Worm (Caenorhabditis elegans) whole organism, L2 larva: ENCODE measurements around the gene K03H1.13.

Experiments
- C34F6.9 ChIP-seq: fragments of 150-350 bp; optimal IDR thresholded peaks from 2 replicates; lab custom pipeline; 2014; ENCODE audit warnings: missing biosample characterization, missing genetic modification characterization
- F13H6.1 ChIP-seq: sonication (generic microtip); optimal IDR thresholded peaks from 2 replicates; lab custom pipeline; 2016; ENCODE audit warnings: missing genetic modification characterization, missing compliant biosample characterization
- R02D3.7 ChIP-seq: fragments of 150-350 bp; optimal IDR thresholded peaks from 2 replicates; lab custom pipeline; 2014; ENCODE audit warnings: missing biosample characterization, missing genetic modification characterization
- Y55F3AM.14 ChIP-seq: fragments of 200-800 bp; sonication (Bioruptor generic); optimal IDR thresholded peaks from 2 replicates; lab custom pipeline; 2018; ENCODE audit warnings: mild to moderate bottlenecking, missing genetic modification characterization, missing compliant biosample characterization
- alr-1 ChIP-seq: fragments of 150-350 bp; optimal IDR thresholded peaks from 2 replicates; lab custom pipeline; 2014; ENCODE audit warnings: missing biosample characterization, missing genetic modification characterization
- ama-1 ChIP-seq: fragments of 150-350 bp; optimal IDR thresholded peaks from 2 replicates; lab custom pipeline; 2018; ENCODE audit warnings: inconsistent platforms
- blmp-1 ChIP-seq: sonication (generic microtip); optimal IDR thresholded peaks from 2 replicates; lab custom pipeline; 2017; ENCODE audit warnings: missing genetic modification characterization, mild to moderate bottlenecking, missing compliant biosample characterization, antibody characterized with exemption, moderate library complexity; ENCODE audit not compliant: insufficient read depth
- crh-2 ChIP-seq: sonication (generic microtip); optimal IDR thresholded peaks from 2 replicates; lab custom pipeline; 2017; ENCODE audit warnings: missing biosample characterization, missing genetic modification characterization
- egl-27 ChIP-seq: sonication (generic microtip); optimal IDR thresholded peaks from 3 replicates; lab custom pipeline; 2017; ENCODE audit warnings: missing biosample characterization, missing genetic modification reagents, missing genetic modification characterization
- elt-3 ChIP-seq: sonication (generic microtip); optimal IDR thresholded peaks from 2 replicates; lab custom pipeline; 2017; ENCODE audit warnings: missing biosample characterization, missing genetic modification characterization
- fos-1 ChIP-seq: fragments of 150-350 bp; optimal IDR thresholded peaks from 2 replicates; lab custom pipeline; 2014; ENCODE audit warnings: missing biosample characterization, missing genetic modification characterization
- gmeb-1 ChIP-seq: fragments of 150-350 bp; optimal IDR thresholded peaks from 2 replicates; lab custom pipeline; 2014; ENCODE audit warnings: missing biosample characterization, missing genetic modification characterization
- lsy-2 ChIP-seq, 2 experiments: fragments of 150-350 bp in 1 of 2; sonication (generic microtip) in 1 of 2; optimal IDR thresholded peaks; 2 replicates each; lab custom pipeline; 2014 to 2017; ENCODE audit warnings: missing biosample characterization in 2 of 2, missing genetic modification characterization in 2 of 2
- mab-5 ChIP-seq: fragments of 150-350 bp; optimal IDR thresholded peaks from 2 replicates; lab custom pipeline; 2014; ENCODE audit warnings: missing biosample characterization, missing genetic modification characterization
- mdl-1 ChIP-seq, 2 experiments: fragments of 150-350 bp in 1 of 2; sonication (generic microtip) in 1 of 2; optimal IDR thresholded peaks; 2 replicates each; lab custom pipeline; 2017; ENCODE audit warnings: missing biosample characterization in 2 of 2, missing genetic modification characterization in 2 of 2
- nhr-129 ChIP-seq: fragments of 150-350 bp; optimal IDR thresholded peaks from 2 replicates; lab custom pipeline; 2014; ENCODE audit warnings: missing biosample characterization, missing genetic modification characterization
- nhr-21 ChIP-seq: fragments of 150-350 bp; optimal IDR thresholded peaks from 2 replicates; lab custom pipeline; 2014; ENCODE audit warnings: missing biosample characterization, missing genetic modification characterization
- nhr-237 ChIP-seq: fragments of 150-350 bp; optimal IDR thresholded peaks from 2 replicates; lab custom pipeline; 2014; ENCODE audit warnings: missing biosample characterization, missing genetic modification characterization
- nhr-25 ChIP-seq: fragments of 150-350 bp; sonication (generic microtip); optimal IDR thresholded peaks from 3 replicates; lab custom pipeline; 2014; ENCODE audit warnings: missing biosample characterization, missing genetic modification characterization
- nhr-6 ChIP-seq: fragments of 150-350 bp; optimal IDR thresholded peaks from 2 replicates; lab custom pipeline; 2014; ENCODE audit warnings: missing biosample characterization, missing genetic modification characterization
- sma-3 ChIP-seq: sonication (generic microtip); optimal IDR thresholded peaks from 2 replicates; lab custom pipeline; 2016; ENCODE audit warnings: missing genetic modification reagents, missing genetic modification characterization, missing compliant biosample characterization
- sma-9 ChIP-seq, 2 experiments: fragments of 150-350 bp in 1 of 2; sonication (generic microtip) in 1 of 2; optimal IDR thresholded peaks; 2 replicates each; lab custom pipeline; 2014 to 2016; ENCODE audit warnings: missing genetic modification characterization in 2 of 2, mild to moderate bottlenecking in 1 of 2, missing biosample characterization in 1 of 2, missing compliant biosample characterization in 1 of 2, missing genetic modification reagents in 1 of 2, moderate library complexity in 1 of 2
- snpc-4 ChIP-seq: fragments of 150-350 bp; optimal IDR thresholded peaks from 2 replicates; lab custom pipeline; 2014; ENCODE audit warnings: missing biosample characterization, missing genetic modification characterization
- unc-55 ChIP-seq: fragments of 150-350 bp; sonication (generic microtip); optimal IDR thresholded peaks from 3 replicates; lab custom pipeline; 2014; ENCODE audit warnings: missing biosample characterization, missing genetic modification reagents, missing genetic modification characterization
- zag-1 ChIP-seq: fragments of 150-350 bp; optimal IDR thresholded peaks from 2 replicates; lab custom pipeline; 2014; ENCODE audit warnings: missing biosample characterization, missing genetic modification characterization
- ztf-1 ChIP-seq: fragments of 200-800 bp; sonication (Bioruptor generic); conservative IDR thresholded peaks from 2 replicates; pipeline ENCODE4 v1.3.6; 2022; ENCODE audit warnings: missing genetic modification characterization, missing compliant biosample characterization
- ztf-4 ChIP-seq: fragments of 150-350 bp; optimal IDR thresholded peaks from 2 replicates; lab custom pipeline; 2014; ENCODE audit warnings: missing biosample characterization, missing genetic modification characterization

K03H1.13 gene

DNA sequence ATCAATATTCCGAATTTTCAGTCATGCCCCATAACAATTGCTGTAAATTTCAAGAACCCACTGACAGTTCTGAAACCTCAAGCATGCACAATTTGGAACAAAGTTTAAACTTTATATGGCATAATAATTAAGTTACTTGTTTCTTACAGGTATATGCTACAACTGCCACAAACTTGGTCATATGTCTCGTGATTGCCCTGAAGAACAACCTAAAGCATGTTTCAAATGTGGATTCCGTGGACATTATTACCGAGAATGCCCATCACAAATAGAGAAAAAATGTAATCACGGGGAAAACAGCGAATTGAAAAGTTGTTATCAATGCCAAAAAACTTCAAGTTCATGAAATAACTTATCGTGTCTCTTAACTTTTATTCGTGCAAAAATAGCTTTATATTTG is 37.1 kb downstream of the K03H1.13 start:
- no peak for TF ChIP-seq zag-1 (tag; lab: Kevin White, UChicago)
- TF ChIP-seq snpc-4 (tag; lab: Kevin White, UChicago), result no peak
- no peak for TF ChIP-seq elt-3 (tag; lab: Kevin White, UChicago)
- TF ChIP-seq alr-1 (tag; lab: Kevin White, UChicago), result no peak
- TF ChIP-seq nhr-237 (tag; lab: Kevin White, UChicago), result no peak
- no peak for TF ChIP-seq F13H6.1 (tag; lab: Kevin White, UChicago)
- TF ChIP-seq lsy-2 (tag; optimal IDR thresholded peaks at IDR 0.05; lab: Kevin White, UChicago), result no peak
- TF ChIP-seq, all 48 proteins: peak for 0

DNA sequence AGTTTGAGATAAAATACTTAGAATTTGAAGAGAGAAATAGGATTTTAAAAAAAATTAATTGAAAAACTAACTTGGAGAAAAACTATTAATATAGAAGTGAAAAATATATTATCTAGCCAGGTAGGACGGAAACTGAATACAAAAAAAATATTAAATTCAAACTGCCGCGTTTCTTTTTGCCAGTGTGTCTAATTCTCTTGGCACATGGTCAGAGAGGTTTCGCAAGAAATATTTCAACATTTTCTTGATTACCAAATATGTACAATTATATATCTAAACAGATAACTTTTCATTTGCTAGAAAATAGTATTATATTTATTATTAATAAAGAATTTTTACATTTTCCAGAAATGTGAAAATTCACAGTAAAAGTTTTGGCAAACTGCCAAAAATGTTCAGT is 37.6 kb downstream of the K03H1.13 start:
- TF ChIP-seq mdl-1 (tag; optimal IDR thresholded peaks at IDR 0.05; lab: Kevin White, UChicago) (no peak), F13H6.1 (tag; lab: Kevin White, UChicago) (no peak), Y55F3AM.14 (GFP tag; lab: Kevin White, UChicago) (no peak), gmeb-1 (tag; lab: Kevin White, UChicago) (peak; percentile 45), egl-27 (no peak), crh-2 (tag; lab: Kevin White, UChicago) (no peak)
- TF ChIP-seq, all 48 proteins: peak for 1

DNA sequence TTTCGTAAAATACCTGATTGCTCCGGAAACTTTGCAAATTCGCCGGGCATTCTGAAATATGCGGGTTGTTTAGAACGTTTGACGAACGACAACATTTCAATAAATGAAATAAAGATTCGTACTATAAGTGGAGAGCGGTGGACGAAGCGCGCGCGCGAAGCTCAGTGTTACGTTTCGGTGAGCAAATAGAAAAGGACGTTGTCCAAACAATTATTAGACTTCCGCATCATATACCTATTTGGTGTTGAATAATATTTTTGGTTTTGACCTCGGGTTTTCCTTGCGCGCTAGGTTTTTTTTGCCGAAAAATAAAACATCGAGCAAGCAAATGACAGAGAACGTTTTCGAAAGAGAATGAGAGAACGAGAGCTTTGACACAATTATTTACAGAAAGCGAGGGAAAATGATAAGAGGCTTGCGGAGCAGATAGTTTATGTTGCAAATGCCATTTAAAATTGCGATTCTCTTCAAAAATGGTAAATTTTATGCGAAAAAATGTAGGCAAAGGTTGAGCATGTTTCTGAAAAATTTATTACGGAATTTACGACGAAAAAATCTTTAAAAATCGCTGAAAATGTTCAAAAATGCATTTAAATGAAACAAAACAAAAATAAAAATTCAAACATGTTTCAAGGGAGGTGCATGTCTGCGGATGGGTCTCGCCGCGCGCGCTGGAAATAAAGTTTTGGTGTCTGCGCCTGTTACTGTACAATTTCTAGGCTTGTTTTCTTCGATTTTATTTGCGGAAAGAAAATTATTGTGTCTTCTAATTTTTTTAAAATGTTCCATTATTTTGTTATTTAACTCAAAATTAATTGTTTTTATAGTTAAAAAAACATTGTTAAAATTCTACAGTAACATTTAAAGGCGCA is 39.3 kb downstream of the K03H1.13 start, which contains the start of the genes cyld-1 and F40F12.9:
Gene cyld-1, minus strand, starts transcription at position 51 of the 872 bp plus-strand sequence.
Gene F40F12.9, plus strand, starts transcription at position 721 of the 872 bp plus-strand sequence.
- TF ChIP-seq nhr-21 (tag; lab: Kevin White, UChicago) (no peak), fos-1 (tag; lab: Kevin White, UChicago) (peak; percentile 55)

DNA sequence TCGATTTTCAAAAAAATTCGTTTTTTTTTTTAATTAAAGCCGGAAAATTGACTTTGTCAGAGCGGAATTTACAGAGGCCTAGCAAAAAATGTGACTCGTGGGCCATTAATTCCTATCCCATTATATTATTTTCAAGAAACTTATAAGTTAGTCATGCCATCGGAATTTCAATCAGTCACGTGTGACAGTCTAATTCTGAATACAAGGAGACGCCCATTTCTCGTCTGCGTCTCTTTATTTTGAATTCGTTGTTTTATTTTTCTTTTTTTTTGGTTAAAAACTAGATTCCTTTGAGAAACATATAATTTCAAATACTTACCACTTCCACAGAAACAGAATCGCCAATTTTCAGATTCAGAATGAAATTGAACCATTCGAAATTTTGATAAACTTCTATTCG is 41.4 kb downstream of the K03H1.13 start:
- TF ChIP-seq sma-3 (GFP tag; lab: Kevin White, UChicago), result peak; percentile 3
- no peak for TF ChIP-seq ztf-4 (tag; lab: Kevin White, UChicago)
- TF ChIP-seq, all 48 proteins: peak for 1

DNA sequence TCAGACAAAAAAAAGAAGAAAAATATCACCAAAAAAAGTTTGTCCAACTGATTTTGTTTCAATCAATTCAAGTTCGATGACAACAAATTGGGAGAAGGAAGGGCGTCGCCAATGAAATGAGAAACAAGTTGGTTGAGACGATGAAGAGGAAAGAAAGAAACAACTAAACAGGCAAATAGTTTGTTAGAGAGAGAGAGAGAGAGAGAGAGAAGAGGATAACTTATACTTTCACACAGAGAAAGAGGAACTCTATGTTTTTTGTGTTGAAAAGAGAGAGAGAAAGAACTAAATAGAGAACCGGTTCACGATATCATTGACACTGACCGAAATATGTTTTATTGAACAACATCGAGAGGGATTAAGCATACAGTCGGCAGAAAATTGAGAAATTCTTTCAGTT is 42.6 kb downstream of the K03H1.13 start:
- peak; percentile 31 for TF ChIP-seq nhr-25 (tag; lab: Kevin White, UChicago)
- TF ChIP-seq sma-3 (GFP tag; lab: Kevin White, UChicago), result peak; percentile 31
- TF ChIP-seq R02D3.7 (tag; lab: Kevin White, UChicago), result no peak
- TF ChIP-seq sma-9 (GFP tag; optimal IDR thresholded peaks at IDR 0.05; lab: Kevin White, UChicago), result peak; percentile 8
- TF ChIP-seq sma-9 (tag; optimal IDR thresholded peaks at IDR 0.05; lab: Kevin White, UChicago), result no peak
- TF ChIP-seq blmp-1 (tag; lab: Kevin White, UChicago), result peak; percentile 48

DNA sequence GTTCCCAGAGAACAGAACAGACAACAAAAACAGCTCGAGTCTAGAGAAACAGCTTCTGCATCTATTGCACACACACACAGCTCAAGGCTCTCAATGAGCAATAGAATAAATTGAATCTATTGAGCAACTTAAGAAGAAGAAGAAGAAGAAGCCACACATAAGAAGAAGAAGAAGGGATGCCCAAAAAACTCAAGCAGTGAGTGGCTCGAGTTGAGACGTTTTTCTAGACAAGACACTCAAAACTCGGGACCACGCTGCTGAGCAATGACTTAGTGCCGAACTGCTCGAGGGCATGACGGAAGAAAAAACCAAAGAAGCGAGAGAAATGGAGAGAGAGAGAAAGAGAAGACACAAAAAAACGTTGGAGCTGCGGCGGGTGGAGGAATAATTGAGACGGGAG is 44.8 kb downstream of the K03H1.13 start:
- peak; percentile 8 for TF ChIP-seq sma-9 (GFP tag; optimal IDR thresholded peaks at IDR 0.05; lab: Kevin White, UChicago)
- TF ChIP-seq sma-9 (tag; optimal IDR thresholded peaks at IDR 0.05; lab: Kevin White, UChicago), result no peak
- TF ChIP-seq ama-1, result peak; percentile 16
- TF ChIP-seq unc-55, result peak; percentile 3
- TF ChIP-seq mab-5, result no peak
- no peak for TF ChIP-seq elt-3 (tag; lab: Kevin White, UChicago)
- TF ChIP-seq nhr-6 (tag; lab: Kevin White, UChicago), result no peak
- peak; percentile 78 for TF ChIP-seq nhr-129 (tag; lab: Kevin White, UChicago)
- no peak for TF ChIP-seq ztf-1
- TF ChIP-seq fos-1 (tag; lab: Kevin White, UChicago), result peak; percentile 16
- peak; percentile 66 for TF ChIP-seq C34F6.9 (tag; lab: Kevin White, UChicago)
